Worm (Caenorhabditis elegans): Measurements from ENCODE around the gene srw-15.

DNA sequence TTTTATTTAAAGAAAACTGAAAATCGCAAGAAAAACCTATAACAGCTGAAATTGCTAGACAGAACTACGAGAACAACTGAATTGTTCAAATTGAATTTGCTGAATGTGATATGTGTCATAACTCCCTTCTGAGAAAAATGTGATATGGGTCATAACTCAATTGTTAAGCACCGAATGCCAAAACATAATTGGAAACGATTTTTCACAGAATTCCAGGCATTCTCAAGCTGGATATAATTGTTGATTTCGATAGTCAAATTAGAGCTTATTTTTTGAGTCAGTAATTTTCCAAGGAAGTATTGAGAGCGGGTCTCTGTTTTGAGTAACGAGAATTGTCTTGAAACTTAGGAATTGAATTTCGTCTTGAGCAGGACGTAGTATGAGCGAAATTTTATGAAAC lies 48.4 kb upstream of the srw-15 start:
- TF ChIP-seq elt-2 (tag; optimal IDR thresholded peaks at IDR 0.05), result no peak
- TF ChIP-seq nhr-76 (tag; optimal IDR thresholded peaks at IDR 0.05), result no peak
- no peak for TF ChIP-seq daf-12 (tag; optimal IDR thresholded peaks at IDR 0.05)
- TF ChIP-seq skn-1 (tag; optimal IDR thresholded peaks at IDR 0.05), result no peak
- no peak for TF ChIP-seq zag-1 (tag; optimal IDR thresholded peaks at IDR 0.05)
- no peak for TF ChIP-seq snpc-4 (tag; optimal IDR thresholded peaks at IDR 0.05)
- no peak for TF ChIP-seq lsy-12 (tag; optimal IDR thresholded peaks at IDR 0.05)
- no peak for TF ChIP-seq ZK546.5 (tag; optimal IDR thresholded peaks at IDR 0.05)
- no peak for TF ChIP-seq unc-39 (tag; optimal IDR thresholded peaks at IDR 0.05)
- TF ChIP-seq jun-1 (tag; optimal IDR thresholded peaks at IDR 0.05), result no peak
- peak; percentile 5 for TF ChIP-seq nhr-11 (tag; optimal IDR thresholded peaks at IDR 0.05)

Measured in whole organism, L3 larva.